Worm (Caenorhabditis elegans): Measurements from ENCODE around the gene idpp-6.

The idpp-6 gene

ce11 chrX:6808640-6809039 lies 25.7 kb downstream of the idpp-6 start:
- no peak for TF ChIP-seq unc-62 (GFP tag; optimal IDR thresholded peaks at IDR 0.05)
- TF ChIP-seq fkh-8 (tag; optimal IDR thresholded peaks at IDR 0.05), result no peak
- no peak for TF ChIP-seq unc-30 (tag; optimal IDR thresholded peaks at IDR 0.05)
- no peak for TF ChIP-seq vab-15 (tag; optimal IDR thresholded peaks at IDR 0.05)
- TF ChIP-seq lin-13 (GFP tag; optimal IDR thresholded peaks at IDR 0.05), result no peak
- TF ChIP-seq C16A3.4 (tag; optimal IDR thresholded peaks at IDR 0.05), result peak; percentile 36
- peak; percentile 35 for TF ChIP-seq swsn-7 (tag; optimal IDR thresholded peaks at IDR 0.05)
- no peak for TF ChIP-seq fkh-4 (tag; optimal IDR thresholded peaks at IDR 0.05; ENCODE audit: borderline replicate concordance)
- no peak for TF ChIP-seq ztf-11 (tag; optimal IDR thresholded peaks at IDR 0.05)
- TF ChIP-seq F16B12.6 (tag; optimal IDR thresholded peaks at IDR 0.05), result no peak
- TF ChIP-seq isw-1 (GFP tag; IDR thresholded peaks at IDR 0.05), result no peak
- no peak for TF ChIP-seq aly-2 (tag; optimal IDR thresholded peaks at IDR 0.05)
- TF ChIP-seq ztf-4 (tag; optimal IDR thresholded peaks at IDR 0.05), result no peak
- no peak for TF ChIP-seq ceh-88 (GFP tag; IDR thresholded peaks at IDR 0.05)
- no peak for TF ChIP-seq sptf-1 (tag; optimal IDR thresholded peaks at IDR 0.05)
- no peak for TF ChIP-seq C34B4.2 (tag; optimal IDR thresholded peaks at IDR 0.05)
- TF ChIP-seq tlp-1 (tag; optimal IDR thresholded peaks at IDR 0.05), result no peak
- no peak for TF ChIP-seq nhr-12 (tag; optimal IDR thresholded peaks at IDR 0.05)
- TF ChIP-seq nhr-47 (tag; optimal IDR thresholded peaks at IDR 0.05), result peak; percentile 9
- no peak for TF ChIP-seq nhr-76 (tag; optimal IDR thresholded peaks at IDR 0.05)
- TF ChIP-seq mep-1 (tag; optimal IDR thresholded peaks at IDR 0.05), result peak; percentile 67
- TF ChIP-seq egl-27 (tag; optimal IDR thresholded peaks at IDR 0.05), result no peak
- TF ChIP-seq mab-9 (GFP tag; IDR thresholded peaks at IDR 0.05), result no peak
- peak; percentile 39 for TF ChIP-seq rnt-1 (tag; optimal IDR thresholded peaks at IDR 0.05)
- no peak for TF ChIP-seq pax-3 (tag; optimal IDR thresholded peaks at IDR 0.05)
- TF ChIP-seq mdl-1 (tag; optimal IDR thresholded peaks at IDR 0.05), result peak in 1 of 2 experiments; percentile 60
- TF ChIP-seq hlh-4 (tag; optimal IDR thresholded peaks at IDR 0.05), result no peak
- TF ChIP-seq nhr-90 (tag; optimal IDR thresholded peaks at IDR 0.05; ENCODE audit: poor library complexity), result peak; percentile 59
- TF ChIP-seq pag-3 (tag; optimal IDR thresholded peaks at IDR 0.05; ENCODE audit: borderline replicate concordance, insufficient read depth), result no peak
- no peak for TF ChIP-seq ceh-8 (GFP tag; optimal IDR thresholded peaks at IDR 0.05)
- TF ChIP-seq tbx-2 (tag; optimal IDR thresholded peaks at IDR 0.05), result peak; percentile 2
- no peak for TF ChIP-seq nhr-77 (tag; optimal IDR thresholded peaks at IDR 0.05)
- TF ChIP-seq nhr-11 (tag; optimal IDR thresholded peaks at IDR 0.05), result no peak
- no peak for TF ChIP-seq zag-1 (tag; optimal IDR thresholded peaks at IDR 0.05)
- TF ChIP-seq fkh-10 (GFP tag; optimal IDR thresholded peaks at IDR 0.05), result no peak
- no peak for TF ChIP-seq ceh-63 (GFP tag; optimal IDR thresholded peaks at IDR 0.05)
- no peak for TF ChIP-seq jun-1 (tag; optimal IDR thresholded peaks at IDR 0.05)
- TF ChIP-seq elt-3 (tag; optimal IDR thresholded peaks at IDR 0.05), result peak in 1 of 6 experiments; percentile 75
- TF ChIP-seq snpc-4 (tag; optimal IDR thresholded peaks at IDR 0.05), result no peak
- TF ChIP-seq nhr-20 (tag; optimal IDR thresholded peaks at IDR 0.05), result peak; percentile 77
- TF ChIP-seq ceh-90 (tag; optimal IDR thresholded peaks at IDR 0.05), result no peak
- no peak for TF ChIP-seq ces-1 (GFP tag; optimal IDR thresholded peaks at IDR 0.05)
- TF ChIP-seq C04F5.9 (tag; optimal IDR thresholded peaks at IDR 0.05), result no peak
- TF ChIP-seq ama-1 (optimal IDR thresholded peaks at IDR 0.05), result peak; percentile 47
- TF ChIP-seq lin-14 (GFP tag; optimal IDR thresholded peaks at IDR 0.05), result peak; percentile 31
- peak in 1 of 2 experiments; percentile 6 for TF ChIP-seq efl-1 (optimal IDR thresholded peaks at IDR 0.05)
- TF ChIP-seq efl-1 (GFP tag; optimal IDR thresholded peaks at IDR 0.05 in 1 of 2), result peak in 1 of 2 experiments; percentile 94
- no peak for TF ChIP-seq aha-1 (tag; optimal IDR thresholded peaks at IDR 0.05)
- TF ChIP-seq efl-3 (GFP tag; optimal IDR thresholded peaks at IDR 0.05), result no peak
- TF ChIP-seq mef-2 (tag; optimal IDR thresholded peaks at IDR 0.05), result no peak
- TF ChIP-seq unc-130 (tag; optimal IDR thresholded peaks at IDR 0.05), result peak; percentile 49
- TF ChIP-seq nhr-237 (tag; optimal IDR thresholded peaks at IDR 0.05), result no peak
- peak; percentile 68 for TF ChIP-seq snu-23 (GFP tag; optimal IDR thresholded peaks at IDR 0.05)
- no peak for TF ChIP-seq pqm-1 (tag; optimal IDR thresholded peaks at IDR 0.05)
- TF ChIP-seq dpl-1 (GFP tag; optimal IDR thresholded peaks at IDR 0.05), result peak in 1 of 3 experiments; percentile 6
